Fruit fly (Drosophila melanogaster): Measurements from ENCODE around the gene fng.

DNA sequence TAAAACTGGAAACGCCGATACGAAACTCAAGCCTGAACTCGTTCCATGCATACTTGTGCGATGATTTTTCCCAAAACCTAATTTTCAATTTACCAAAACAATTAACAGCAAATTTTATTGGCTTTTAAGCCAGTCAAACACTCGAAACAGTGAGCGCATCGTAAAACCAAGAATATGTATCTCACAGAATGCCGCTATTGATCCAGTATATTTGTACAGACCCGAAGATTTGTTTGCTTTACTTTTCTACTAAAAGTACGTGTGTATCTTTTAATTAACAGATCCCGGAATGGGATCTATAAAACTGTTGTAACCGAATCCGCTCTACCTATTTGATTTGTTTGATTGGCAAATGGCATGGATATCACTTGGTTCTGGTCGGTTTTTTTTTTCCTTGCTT, 4.8 kb upstream of the fng start:
- no peak for TF ChIP-seq NK7.1 (GFP tag; optimal IDR thresholded peaks at IDR 0.05)
- no peak for TF ChIP-seq CoRest (tag; optimal IDR thresholded peaks at IDR 0.05)
- TF ChIP-seq CG3995 (GFP tag; optimal IDR thresholded peaks at IDR 0.05): no peak
- no peak for TF ChIP-seq tgo (GFP tag; IDR thresholded peaks at IDR 0.05)

Measured in whole organism, embryonic.